Fruit fly (Drosophila melanogaster) whole organism, wandering third instar larva: ENCODE measurements around the gene CG46510.
"Not testable (repeated sequence)": the region's sequence is repeated elsewhere in the genome, so short reads cannot be mapped to it uniquely, and the experiment has no call there.

Experiments used
- Abd-B ChIP-seq: fragments of >200 bp; optimal IDR thresholded peaks from 2 replicates; lab custom pipeline; 2017; ENCODE audit warnings: missing biosample characterization, missing genetic modification characterization
- CG9705 ChIP-seq: fragments of 200-800 bp; sonication (Bioruptor generic); optimal IDR thresholded peaks from 2 replicates; lab custom pipeline; 2018; ENCODE audit warnings: missing biosample characterization, mild to moderate bottlenecking, missing genetic modification characterization
- HLH106 ChIP-seq: fragments of 200-800 bp; optimal IDR thresholded peaks from 3 replicates; lab custom pipeline; 2019; ENCODE audit warnings: missing biosample characterization, mild to moderate bottlenecking, missing genetic modification characterization, moderate library complexity
- Hr83 ChIP-seq: fragments of 200-300 bp; sonication (Bioruptor generic); optimal IDR thresholded peaks from 2 replicates; lab custom pipeline; 2016; ENCODE audit warnings: missing biosample characterization, mild to moderate bottlenecking, missing genetic modification characterization, moderate library complexity; ENCODE audit not compliant: poor library complexity, severe bottlenecking
- Myc ChIP-seq: fragments of >200 bp; optimal IDR thresholded peaks from 2 replicates; lab custom pipeline; 2017
- OdsH ChIP-seq: fragments of 200-800 bp; sonication (Bioruptor generic); optimal IDR thresholded peaks from 2 replicates; lab custom pipeline; 2016; ENCODE audit warnings: missing biosample characterization, mild to moderate bottlenecking, missing genetic modification characterization
- ey ChIP-seq: fragments of 200-800 bp; sonication (Bioruptor generic); optimal IDR thresholded peaks from 2 replicates; lab custom pipeline; 2016; ENCODE audit warnings: missing biosample characterization, missing genetic modification characterization
- foxo ChIP-seq, 2 experiments: fragments of 200-800 bp; sonication (Bioruptor generic); optimal IDR thresholded peaks; 2 replicates in 1 of 2; 3 replicates in 1 of 2; lab custom pipeline; 2016 to 2017; ENCODE audit warnings: missing biosample characterization in 2 of 2, missing genetic modification characterization in 2 of 2
- fru ChIP-seq: fragments of 200-800 bp; sonication (Bioruptor generic); optimal IDR thresholded peaks from 3 replicates; lab custom pipeline; 2016; ENCODE audit warnings: missing biosample characterization, mild to moderate bottlenecking, missing genetic modification characterization
- h ChIP-seq: fragments of 200-800 bp; sonication (Bioruptor generic); optimal IDR thresholded peaks from 3 replicates; lab custom pipeline; 2016; ENCODE audit warnings: missing biosample characterization, mild to moderate bottlenecking, missing genetic modification characterization
- pan ChIP-seq: fragments of >200 bp; optimal IDR thresholded peaks from 2 replicates; lab custom pipeline; 2017
- usp ChIP-seq: fragments of >200 bp; optimal IDR thresholded peaks from 2 replicates; lab custom pipeline; 2017; ENCODE audit warnings: missing biosample characterization, missing genetic modification characterization
- woc ChIP-seq: sonication (Bioruptor generic); optimal IDR thresholded peaks from 2 replicates; lab custom pipeline; 2016; ENCODE audit warnings: missing biosample characterization, mild to moderate bottlenecking, missing genetic modification characterization

dm6 chrX:22152542-22152941 is 24.8 kb upstream of the CG46510 start, which contains the start of gene CG46505:
- not testable (repeated sequence) for TF ChIP-seq Abd-B (GFP tag; lab: Kevin White, UChicago); usp (GFP tag; lab: Kevin White, UChicago); Myc; h (GFP tag; lab: Kevin White, UChicago); CG9705 (GFP tag; lab: Kevin White, UChicago); fru (GFP tag; lab: Kevin White, UChicago); pan (lab: Kevin White, UChicago); HLH106 (tag; lab: Kevin White, UChicago); ey (GFP tag; lab: Kevin White, UChicago); Hr83; woc; OdsH; foxo (GFP tag; optimal IDR thresholded peaks at IDR 0.05; lab: Kevin White, UChicago)
